Fruit fly (Drosophila melanogaster) whole organism, embryonic: ENCODE measurements around the gene CG16903.

Source experiments
- B-H1 ChIP-seq: fragments of 200-800 bp; sonication (Bioruptor generic); IDR thresholded peaks from 3 replicates; pipeline ENCODE4 v1.3.6; 2022; ENCODE audit warnings: missing biosample characterization, missing genetic modification characterization
- CG10147 ChIP-seq: fragments of 200-800 bp; sonication (Bioruptor generic); optimal IDR thresholded peaks from 2 replicates; lab custom pipeline; 2019; ENCODE audit warnings: missing biosample characterization, mild to moderate bottlenecking, missing genetic modification characterization, moderate library complexity
- CG10565 ChIP-seq: fragments of 200-800 bp; sonication (Bioruptor generic); optimal IDR thresholded peaks from 3 replicates; lab custom pipeline; 2016; ENCODE audit warnings: missing biosample characterization, mild to moderate bottlenecking, missing genetic modification characterization
- CG12219 ChIP-seq: fragments of 200-800 bp; sonication (Bioruptor generic); optimal IDR thresholded peaks from 3 replicates; lab custom pipeline; 2018; ENCODE audit warnings: missing biosample characterization, mild to moderate bottlenecking, missing genetic modification characterization
- CG12391 ChIP-seq: fragments of 200-800 bp; sonication (Bioruptor generic); optimal IDR thresholded peaks from 3 replicates; lab custom pipeline; 2018; ENCODE audit warnings: missing biosample characterization, mild to moderate bottlenecking, missing genetic modification characterization, moderate library complexity
- CG17361 ChIP-seq: fragments of 200-800 bp; sonication (Bioruptor generic); IDR thresholded peaks from 3 replicates; pipeline ENCODE4 v1.3.6; 2022; ENCODE audit warnings: missing biosample characterization, missing genetic modification characterization
- CG1832 ChIP-seq: fragments of 200-800 bp; sonication (Bioruptor generic); optimal IDR thresholded peaks from 2 replicates; lab custom pipeline; 2017; ENCODE audit warnings: missing biosample characterization, mild to moderate bottlenecking, missing genetic modification characterization, inconsistent platforms
- CG2129 ChIP-seq: fragments of 200-800 bp; sonication (Bioruptor generic); IDR thresholded peaks from 2 replicates; pipeline ENCODE4 v1.3.6; 2022; ENCODE audit warnings: missing biosample characterization, missing genetic modification characterization; ENCODE audit not compliant: partially characterized antibody
- CG34422 ChIP-seq: fragments of 200-800 bp; sonication (Bioruptor generic); IDR thresholded peaks from 3 replicates; pipeline ENCODE4 v1.3.6; 2022; ENCODE audit warnings: missing biosample characterization, missing genetic modification characterization
- CG3995 ChIP-seq: fragments of 200-800 bp; sonication (Bioruptor generic); optimal IDR thresholded peaks from 3 replicates; lab custom pipeline; 2016; ENCODE audit warnings: missing biosample characterization, missing genetic modification characterization
- CG42726 ChIP-seq: fragments of 200-800 bp; sonication (Bioruptor generic); IDR thresholded peaks from 2 replicates; pipeline ENCODE4 v1.3.6; 2022; ENCODE audit warnings: missing biosample characterization, missing genetic modification characterization; ENCODE audit not compliant: partially characterized antibody
- CG4424 ChIP-seq: fragments of 200-800 bp; sonication (Bioruptor generic); optimal IDR thresholded peaks from 3 replicates; lab custom pipeline; 2016; ENCODE audit warnings: missing biosample characterization, missing genetic modification characterization
- CG4707 ChIP-seq: fragments of 200-800 bp; sonication (Bioruptor generic); optimal IDR thresholded peaks from 2 replicates; lab custom pipeline; 2018; ENCODE audit warnings: missing biosample characterization, mild to moderate bottlenecking, missing genetic modification characterization, moderate library complexity
- CG5953 ChIP-seq: fragments of 200-800 bp; sonication (Bioruptor generic); IDR thresholded peaks from 2 replicates; pipeline ENCODE4 v1.3.6; 2022; ENCODE audit warnings: missing biosample characterization, missing genetic modification characterization
- CG6689 ChIP-seq: fragments of 200-800 bp; sonication (Bioruptor generic); IDR thresholded peaks from 2 replicates; pipeline ENCODE4 v1.3.6; 2022; ENCODE audit warnings: missing biosample characterization, missing genetic modification characterization
- CG6854 ChIP-seq: fragments of 200-800 bp; sonication (Bioruptor generic); optimal IDR thresholded peaks from 3 replicates; lab custom pipeline; 2017; ENCODE audit warnings: missing biosample characterization, mild to moderate bottlenecking, missing genetic modification characterization
- CG7928 ChIP-seq: fragments of 200-800 bp; sonication (Bioruptor generic); optimal IDR thresholded peaks from 2 replicates; lab custom pipeline; 2017; ENCODE audit warnings: missing biosample characterization, mild to moderate bottlenecking, missing genetic modification characterization
- CG8388 ChIP-seq: fragments of 200-800 bp; sonication (Bioruptor generic); optimal IDR thresholded peaks from 2 replicates; lab custom pipeline; 2019; ENCODE audit warnings: missing biosample characterization, mild to moderate bottlenecking, missing genetic modification characterization, moderate library complexity
- CG8924 ChIP-seq: fragments of 200-800 bp; optimal IDR thresholded peaks from 3 replicates; lab custom pipeline; 2019; ENCODE audit warnings: missing biosample characterization, mild to moderate bottlenecking, missing genetic modification characterization, moderate library complexity
- Dek ChIP-seq: fragments of 200-800 bp; sonication (Bioruptor generic); optimal IDR thresholded peaks from 3 replicates; lab custom pipeline; 2019; ENCODE audit warnings: missing biosample characterization, mild to moderate bottlenecking, missing genetic modification characterization, moderate library complexity
- Fer1 ChIP-seq: fragments of 200-800 bp; sonication (Bioruptor generic); optimal IDR thresholded peaks from 2 replicates; lab custom pipeline; 2017; ENCODE audit warnings: missing biosample characterization, mild to moderate bottlenecking, missing genetic modification characterization
- Gug ChIP-seq: fragments of 200-800 bp; sonication (Bioruptor generic); IDR thresholded peaks from 4 replicates; pipeline ENCODE4 v1.3.6; 2022; ENCODE audit warnings: missing biosample characterization, missing genetic modification characterization
- H15 ChIP-seq: fragments of 200-800 bp; sonication (Bioruptor generic); IDR thresholded peaks from 3 replicates; pipeline ENCODE4 v1.3.6; 2022; ENCODE audit warnings: missing biosample characterization, missing genetic modification characterization
- HHEX ChIP-seq: fragments of 200-800 bp; sonication (Bioruptor generic); optimal IDR thresholded peaks from 3 replicates; lab custom pipeline; 2017; ENCODE audit warnings: missing biosample characterization, mild to moderate bottlenecking, missing genetic modification characterization, missing genetic modification reagents
- HmgZ ChIP-seq: fragments of 200-800 bp; sonication (Bioruptor generic); optimal IDR thresholded peaks from 2 replicates; lab custom pipeline; 2018; ENCODE audit warnings: missing biosample characterization, mild to moderate bottlenecking, missing genetic modification characterization
- Hmr ChIP-seq: fragments of 200-800 bp; sonication (Bioruptor generic); optimal IDR thresholded peaks from 3 replicates; lab custom pipeline; 2017; ENCODE audit warnings: mild to moderate bottlenecking, missing biosample characterization, missing genetic modification reagents, missing genetic modification characterization
- Hr39 ChIP-seq: fragments of >200 bp; optimal IDR thresholded peaks from 2 replicates; lab custom pipeline; 2017
- Hr78 ChIP-seq, 2 experiments: fragments of 200-800 bp in 1 of 2; fragments of >200 bp in 1 of 2; sonication (Bioruptor generic) in 1 of 2; optimal IDR thresholded peaks; 2 replicates each; lab custom pipeline; 2017 to 2019; ENCODE audit warnings: missing biosample characterization in 2 of 2, missing genetic modification characterization in 2 of 2, mild to moderate bottlenecking in 1 of 2, moderate library complexity in 1 of 2
- Nf-YC ChIP-seq: fragments of 200-800 bp; optimal IDR thresholded peaks from 3 replicates; lab custom pipeline; 2019; ENCODE audit warnings: missing biosample characterization, mild to moderate bottlenecking, missing genetic modification characterization, moderate library complexity
- NfI ChIP-seq: fragments of 200-800 bp; sonication (Bioruptor generic); optimal IDR thresholded peaks from 3 replicates; lab custom pipeline; 2018; ENCODE audit warnings: missing biosample characterization, mild to moderate bottlenecking, missing genetic modification characterization, moderate library complexity
- Poxn ChIP-seq: fragments of 200-800 bp; sonication (Bioruptor generic); IDR thresholded peaks from 2 replicates; pipeline ENCODE4 v1.3.6; 2022; ENCODE audit warnings: missing biosample characterization, missing genetic modification characterization
- Side ChIP-seq: fragments of 200-800 bp; sonication (Bioruptor generic); optimal IDR thresholded peaks from 2 replicates; lab custom pipeline; 2016; ENCODE audit warnings: missing biosample characterization, missing genetic modification characterization
- Sox100B ChIP-seq: fragments of 200-800 bp; sonication (Bioruptor generic); optimal IDR thresholded peaks from 3 replicates; lab custom pipeline; 2018; ENCODE audit warnings: missing biosample characterization, mild to moderate bottlenecking, missing genetic modification characterization
- amos ChIP-seq: fragments of 200-800 bp; sonication (Bioruptor generic); IDR thresholded peaks from 2 replicates; pipeline ENCODE4 v1.3.6; 2022; ENCODE audit warnings: missing biosample characterization, missing genetic modification characterization; ENCODE audit not compliant: partially characterized antibody
- ase ChIP-seq: fragments of 200-800 bp; sonication (Bioruptor generic); IDR thresholded peaks from 3 replicates; pipeline ENCODE4 v1.3.6; 2022; ENCODE audit warnings: missing biosample characterization, missing genetic modification characterization
- dan ChIP-seq: fragments of 200-800 bp; sonication (Bioruptor generic); IDR thresholded peaks from 2 replicates; pipeline ENCODE4 v1.3.6; 2022; ENCODE audit warnings: missing biosample characterization, missing genetic modification characterization
- danr ChIP-seq: fragments of 200-800 bp; sonication (Bioruptor generic); IDR thresholded peaks from 2 replicates; pipeline ENCODE4 v1.3.6; 2022; ENCODE audit warnings: missing biosample characterization, missing genetic modification characterization
- fd102C ChIP-seq: fragments of 200-800 bp; sonication (Bioruptor generic); optimal IDR thresholded peaks from 2 replicates; lab custom pipeline; 2018; ENCODE audit warnings: missing biosample characterization, mild to moderate bottlenecking, missing genetic modification characterization, moderate library complexity
- gcm2 ChIP-seq: fragments of 200-800 bp; sonication (Bioruptor generic); optimal IDR thresholded peaks from 2 replicates; lab custom pipeline; 2016; ENCODE audit warnings: missing biosample characterization, missing genetic modification characterization
- jumu ChIP-seq: fragments of 200-800 bp; sonication (Bioruptor generic); optimal IDR thresholded peaks from 3 replicates; lab custom pipeline; 2016; ENCODE audit warnings: missing biosample characterization, missing genetic modification characterization
- klu ChIP-seq: fragments of 200-800 bp; sonication (Bioruptor generic); IDR thresholded peaks from 2 replicates; pipeline ENCODE4 v1.3.6; 2022; ENCODE audit warnings: missing biosample characterization, missing genetic modification characterization
- luna ChIP-seq: fragments of 200-800 bp; sonication (Bioruptor generic); optimal IDR thresholded peaks from 2 replicates; lab custom pipeline; 2016; ENCODE audit warnings: missing biosample characterization, missing genetic modification characterization
- run ChIP-seq: fragments of 200-800 bp; sonication (Bioruptor generic); optimal IDR thresholded peaks from 3 replicates; lab custom pipeline; 2018; ENCODE audit warnings: missing biosample characterization, mild to moderate bottlenecking, missing genetic modification characterization
- tgo ChIP-seq: fragments of 200-800 bp; sonication (Bioruptor generic); IDR thresholded peaks from 3 replicates; pipeline ENCODE4 v1.3.6; 2022; ENCODE audit warnings: missing biosample characterization, missing genetic modification characterization
- vfl ChIP-seq: fragments of 200-800 bp; sonication (Bioruptor generic); optimal IDR thresholded peaks from 2 replicates; lab custom pipeline; 2016; ENCODE audit warnings: missing biosample characterization, missing genetic modification characterization
- wor ChIP-seq: fragments of 200-800 bp; sonication (Bioruptor generic); IDR thresholded peaks from 2 replicates; pipeline ENCODE4 v1.3.6; 2022; ENCODE audit warnings: missing biosample characterization, missing genetic modification characterization
- z ChIP-seq: fragments of 200-800 bp; sonication (Bioruptor generic); IDR thresholded peaks from 3 replicates; pipeline ENCODE4 v1.3.6; 2022; ENCODE audit warnings: missing biosample characterization, missing genetic modification characterization
- zen2 ChIP-seq: fragments of 200-800 bp; sonication (Bioruptor generic); IDR thresholded peaks from 3 replicates; pipeline ENCODE4 v1.3.6; 2022; ENCODE audit warnings: missing biosample characterization, missing genetic modification characterization; ENCODE audit not compliant: partially characterized antibody

Gene CG16903

dm6 chrX:2071878-2072817, 8.1 kb downstream of the CG16903 start, which contains the start of gene Rtca (continued):
- no peak for TF ChIP-seq Hr78 (GFP tag; optimal IDR thresholded peaks at IDR 0.05; lab: Kevin White, UChicago)
- 0 out of 2 replicates have a peak, but pooled peaks have one; percentile 8 for TF ChIP-seq CG42726
- TF ChIP-seq tgo (GFP tag; lab: Robert Waterston, UW), result peak; percentile 72
- TF ChIP-seq CG2129 (GFP tag; lab: Robert Waterston, UW), result no peak
- TF ChIP-seq fd102C (GFP tag; lab: Kevin White, UChicago), result no peak
- no peak for TF ChIP-seq luna (GFP tag; lab: Kevin White, UChicago)
- peak; percentile 89 for TF ChIP-seq Fer1 (GFP tag; lab: Kevin White, UChicago)
- peak; percentile 23; the same call in 1 of the 2 replicates for TF ChIP-seq amos (GFP tag; lab: Robert Waterston, UW)
- peak; percentile 60 for TF ChIP-seq Dek (tag; lab: Kevin White, UChicago)
- TF ChIP-seq Nf-YC, result peak; percentile 56
- peak; percentile 18 for TF ChIP-seq gcm2
- TF ChIP-seq vfl (GFP tag; lab: Kevin White, UChicago), result peak; percentile 44
- peak; percentile 51 for TF ChIP-seq jumu (GFP tag; lab: Kevin White, UChicago)
- TF ChIP-seq CG8924 (tag; lab: Kevin White, UChicago), result peak; percentile 62
- TF ChIP-seq CG4707, result no peak
- peak; percentile 68 for TF ChIP-seq CG6854
- no peak for TF ChIP-seq CG10565 (GFP tag; lab: Kevin White, UChicago)
- peak; percentile 44; the same call in 1 of the 3 replicates for TF ChIP-seq H15 (GFP tag; lab: Robert Waterston, UW)
- peak; percentile 51 for TF ChIP-seq CG4424 (GFP tag; lab: Kevin White, UChicago)
- peak; percentile 15 for TF ChIP-seq CG7928 (GFP tag; lab: Kevin White, UChicago)
- TF ChIP-seq CG1832, result no peak
- TF ChIP-seq CG10147 (GFP tag; lab: Kevin White, UChicago), result peak; percentile 30
- TF ChIP-seq dan (GFP tag; lab: Robert Waterston, UW), result no peak
- peak; percentile 72 for TF ChIP-seq Side
- peak; percentile 21; the same call in 1 of the 4 replicates for TF ChIP-seq Gug (GFP tag; lab: Robert Waterston, UW)
- peak; percentile 84 for TF ChIP-seq Hmr
- TF ChIP-seq CG3995 (GFP tag; lab: Kevin White, UChicago), result no peak
- TF ChIP-seq Sox100B (GFP tag; lab: Kevin White, UChicago), result no peak
- no peak for TF ChIP-seq run (tag; lab: Kevin White, UChicago)
- TF ChIP-seq CG17361 (GFP tag; lab: Robert Waterston, UW), result peak; percentile 48; the same call in 2 of the 3 replicates
- no peak for TF ChIP-seq z (GFP tag; lab: Robert Waterston, UW)
- TF ChIP-seq CG34422 (GFP tag; lab: Robert Waterston, UW), result peak; percentile 44; the same call in 1 of the 3 replicates
- TF ChIP-seq wor, result peak; percentile 37; the same call in 1 of the 2 replicates
- peak; percentile 55 for TF ChIP-seq CG12219
- peak; percentile 45; the same call in 1 of the 2 replicates for TF ChIP-seq CG5953
- peak; percentile 48; the same call in 1 of the 2 replicates for TF ChIP-seq danr (GFP tag; lab: Robert Waterston, UW)
- TF ChIP-seq klu (GFP tag; lab: Robert Waterston, UW), result peak; percentile 39; the same call in 1 of the 2 replicates
- peak; percentile 68 for TF ChIP-seq CG12391 (tag; lab: Kevin White, UChicago)
- TF ChIP-seq CG8388 (GFP tag; lab: Kevin White, UChicago), result peak; percentile 40
- peak; percentile 77 for TF ChIP-seq NfI (GFP tag; lab: Kevin White, UChicago)
- TF ChIP-seq Poxn, result 0 out of 2 replicates have a peak, but pooled peaks have one; percentile 15
- TF ChIP-seq ase, result no peak
- TF ChIP-seq HHEX (GFP tag; lab: Kevin White, UChicago), result peak; percentile 44
- TF ChIP-seq B-H1 (GFP tag; lab: Robert Waterston, UW), result peak; percentile 48; the same call in 1 of the 3 replicates
- TF ChIP-seq Hr39 (lab: Kevin White, UChicago), result no peak
- TF ChIP-seq CG6689 (GFP tag; lab: Robert Waterston, UW), result peak; percentile 71
- no peak for TF ChIP-seq zen2 (GFP tag; lab: Robert Waterston, UW)
- TF ChIP-seq HmgZ (tag; lab: Kevin White, UChicago), result peak; percentile 71
